Fruit fly (Drosophila melanogaster) whole organism, prepupa: ENCODE data around the gene Ugt35B1.

Source experiments
- CG31627 ChIP-seq: fragments of 200-800 bp; sonication (Bioruptor generic); optimal IDR thresholded peaks from 3 replicates; lab custom pipeline; 2016; ENCODE audit warnings: missing biosample characterization, missing genetic modification characterization
- Hr39 ChIP-seq: fragments of 200-800 bp; sonication (Bioruptor generic); optimal IDR thresholded peaks from 2 replicates; lab custom pipeline; 2016; ENCODE audit warnings: missing biosample characterization, missing genetic modification characterization

DNA sequence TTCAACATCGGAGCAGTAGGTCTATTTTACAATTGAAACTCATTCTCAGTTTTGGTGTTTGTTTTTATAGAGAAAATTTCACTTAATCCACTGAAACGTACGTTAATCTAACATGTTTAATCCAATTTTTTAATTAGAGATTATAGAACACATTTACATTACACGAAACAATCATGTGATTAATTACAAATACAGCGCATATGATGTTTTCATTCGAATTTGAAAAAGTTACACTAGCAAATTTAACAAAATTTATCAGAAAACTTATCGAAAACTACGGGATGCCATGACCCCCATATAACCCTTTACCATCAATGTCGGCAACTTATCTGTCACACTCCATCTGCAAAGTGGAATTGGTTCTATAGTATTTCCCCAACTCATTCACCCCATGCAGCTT is 24.9 kb downstream of the Ugt35B1 start, which contains the start of gene CheA86a:
- TF ChIP-seq CG31627 (GFP tag; lab: Kevin White, UChicago) = no peak
- no peak for TF ChIP-seq Hr39 (GFP tag; lab: Kevin White, UChicago)
